Worm (Caenorhabditis elegans) whole organism, young adult: ENCODE results near the gene ears-2.

ENCODE experiments used
- F33H1.4 ChIP-seq: fragments of 200-800 bp; sonication (Bioruptor generic); IDR thresholded peaks from 2 replicates; pipeline ENCODE4 v1.3.6; 2022; ENCODE audit warnings: missing genetic modification reagents, missing genetic modification characterization, missing compliant biosample characterization
- F37B4.10 ChIP-seq: fragments of 200-800 bp; sonication (Bioruptor generic); IDR thresholded peaks from 2 replicates; pipeline ENCODE4 v1.3.6; 2022; ENCODE audit warnings: missing genetic modification characterization, missing compliant biosample characterization
- F39B2.1 ChIP-seq: fragments of 200-800 bp; sonication (Bioruptor generic); IDR thresholded peaks from 2 replicates; pipeline ENCODE4 v1.3.6; 2022; ENCODE audit warnings: missing genetic modification reagents, missing genetic modification characterization, missing compliant biosample characterization
- F52B5.7 ChIP-seq: sonication (generic microtip); optimal IDR thresholded peaks from 2 replicates; lab custom pipeline; 2016; ENCODE audit warnings: mild to moderate bottlenecking, missing genetic modification characterization, missing compliant biosample characterization
- K12H6.12 ChIP-seq: fragments of 200-800 bp; sonication (Bioruptor generic); optimal IDR thresholded peaks from 2 replicates; lab custom pipeline; 2018; ENCODE audit warnings: mild to moderate bottlenecking, missing genetic modification characterization, missing compliant biosample characterization
- T07F8.4 ChIP-seq: sonication (generic microtip); optimal IDR thresholded peaks from 2 replicates; lab custom pipeline; 2016; ENCODE audit warnings: mild to moderate bottlenecking, missing genetic modification characterization, moderate library complexity, missing compliant biosample characterization
- Y53G8AR.9 ChIP-seq: fragments of 200-800 bp; sonication (Bioruptor generic); conservative IDR thresholded peaks from 2 replicates; pipeline ENCODE4 v1.3.6; 2022; ENCODE audit warnings: missing genetic modification reagents, missing genetic modification characterization, missing compliant biosample characterization
- Y79H2A.3 ChIP-seq: fragments of 200-800 bp; sonication (Bioruptor generic); conservative IDR thresholded peaks from 2 replicates; pipeline ENCODE4 v1.3.6; 2022; ENCODE audit warnings: missing genetic modification reagents, missing genetic modification characterization, missing compliant biosample characterization
- attf-5 ChIP-seq: fragments of 200-800 bp; sonication (Bioruptor generic); optimal IDR thresholded peaks from 2 replicates; lab custom pipeline; 2018; ENCODE audit warnings: mild to moderate bottlenecking, missing genetic modification characterization, missing compliant biosample characterization
- cebp-2 ChIP-seq: fragments of 200-800 bp; sonication (Bioruptor generic); IDR thresholded peaks from 2 replicates; pipeline ENCODE4 v1.3.6; 2022; ENCODE audit warnings: missing genetic modification characterization, missing compliant biosample characterization
- ceh-58 ChIP-seq: fragments of 200-800 bp; sonication (Bioruptor generic); IDR thresholded peaks from 2 replicates; pipeline ENCODE4 v1.3.6; 2022; ENCODE audit warnings: missing genetic modification characterization, missing compliant biosample characterization
- ceh-91 ChIP-seq: fragments of 200-800 bp; sonication (Bioruptor generic); IDR thresholded peaks from 2 replicates; pipeline ENCODE4 v1.3.6; 2022; ENCODE audit warnings: missing genetic modification reagents, missing genetic modification characterization, missing compliant biosample characterization
- chd-7 ChIP-seq: sonication (generic microtip); optimal IDR thresholded peaks from 2 replicates; lab custom pipeline; 2016; ENCODE audit warnings: mild to moderate bottlenecking, missing genetic modification characterization, moderate library complexity, missing compliant biosample characterization
- efl-1 ChIP-seq: fragments of 150-350 bp; optimal IDR thresholded peaks from 2 replicates; lab custom pipeline; 2014; ENCODE audit warnings: missing biosample characterization, missing genetic modification reagents, missing genetic modification characterization
- egrh-3 ChIP-seq: fragments of 200-800 bp; sonication (Bioruptor generic); IDR thresholded peaks from 2 replicates; pipeline ENCODE4 v1.3.6; 2022; ENCODE audit warnings: missing genetic modification reagents, missing genetic modification characterization, missing compliant biosample characterization
- ekl-4 ChIP-seq: fragments of 200-800 bp; sonication (Bioruptor generic); IDR thresholded peaks from 2 replicates; pipeline ENCODE4 v1.3.6; 2022; ENCODE audit warnings: missing genetic modification reagents, missing genetic modification characterization, missing compliant biosample characterization
- lag-1 ChIP-seq: fragments of 200-800 bp; sonication (Bioruptor generic); IDR thresholded peaks from 2 replicates; pipeline ENCODE4 v1.3.6; 2022; ENCODE audit warnings: missing genetic modification reagents, missing genetic modification characterization, missing compliant biosample characterization
- let-526 ChIP-seq: fragments of 200-800 bp; sonication (Bioruptor generic); IDR thresholded peaks from 2 replicates; pipeline ENCODE4 v1.3.6; 2022; ENCODE audit warnings: missing genetic modification reagents, missing genetic modification characterization, missing compliant biosample characterization
- lin-40 ChIP-seq: sonication (generic microtip); optimal IDR thresholded peaks from 2 replicates; lab custom pipeline; 2016; ENCODE audit warnings: missing genetic modification characterization, mild to moderate bottlenecking, missing compliant biosample characterization, missing genotype, missing genetic modification reagents
- lir-1 ChIP-seq: fragments of 200-800 bp; sonication (Bioruptor generic); conservative IDR thresholded peaks from 2 replicates; pipeline ENCODE4 v1.3.6; 2022; ENCODE audit warnings: missing genetic modification reagents, missing genetic modification characterization, missing compliant biosample characterization
- madf-8 ChIP-seq: fragments of 200-800 bp; sonication (Bioruptor generic); conservative IDR thresholded peaks from 2 replicates; pipeline ENCODE4 v1.3.6; 2022; ENCODE audit warnings: missing genetic modification reagents, missing genetic modification characterization, missing compliant biosample characterization
- nfya-2 ChIP-seq: fragments of 200-800 bp; sonication (Bioruptor generic); IDR thresholded peaks from 2 replicates; pipeline ENCODE4 v1.3.6; 2022; ENCODE audit warnings: missing genetic modification reagents, missing genetic modification characterization, missing compliant biosample characterization
- nhr-179 ChIP-seq: sonication (generic microtip); optimal IDR thresholded peaks from 2 replicates; lab custom pipeline; 2016; ENCODE audit warnings: mild to moderate bottlenecking, missing genetic modification characterization, missing compliant biosample characterization
- pbrm-1 ChIP-seq: fragments of 200-800 bp; sonication (Bioruptor generic); IDR thresholded peaks from 2 replicates; pipeline ENCODE4 v1.3.6; 2022; ENCODE audit warnings: missing genetic modification reagents, missing genetic modification characterization, missing compliant biosample characterization
- rcor-1 ChIP-seq: fragments of 200-800 bp; sonication (Bioruptor generic); IDR thresholded peaks from 2 replicates; pipeline ENCODE4 v1.3.6; 2022; ENCODE audit warnings: missing genetic modification reagents, missing genetic modification characterization, missing compliant biosample characterization
- rpc-1 ChIP-seq, 2 experiments: fragments of 150-350 bp in 1 of 2; sonication (generic microtip) in 1 of 2; optimal IDR thresholded peaks; 2 replicates each; lab custom pipeline; 2014 to 2018; ENCODE audit warnings: missing biosample characterization in 1 of 2, missing genetic modification characterization in 1 of 2, missing genetic modification reagents in 1 of 2, missing genotype in 1 of 2
- snpc-1.3 ChIP-seq: sonication (generic microtip); optimal IDR thresholded peaks from 2 replicates; lab custom pipeline; 2017; ENCODE audit warnings: missing genetic modification characterization, mild to moderate bottlenecking, missing compliant biosample characterization, antibody characterized with exemption, moderate library complexity, missing genotype, missing genetic modification reagents; ENCODE audit not compliant: insufficient read depth
- snpc-3.4 ChIP-seq: sonication (generic microtip); optimal IDR thresholded peaks from 2 replicates; lab custom pipeline; 2017; ENCODE audit warnings: missing genetic modification characterization, mild to moderate bottlenecking, missing compliant biosample characterization, antibody characterized with exemption, moderate library complexity, missing genotype, missing genetic modification reagents
- snpc-4 ChIP-seq, 5 experiments: fragments of 150-350 bp in 1 of 5; sonication (generic microtip) in 4 of 5; optimal IDR thresholded peaks; 2 replicates each; lab custom pipeline; 2014 to 2018; ENCODE audit warnings: missing genetic modification characterization in 5 of 5, missing biosample characterization in 3 of 5, antibody characterized with exemption in 2 of 5, mild to moderate bottlenecking in 2 of 5, missing compliant biosample characterization in 2 of 5, missing genotype in 2 of 5, moderate library complexity in 2 of 5, missing genetic modification reagents in 1 of 5
- somi-1 ChIP-seq: fragments of 200-800 bp; sonication (Bioruptor generic); optimal IDR thresholded peaks from 2 replicates; lab custom pipeline; 2018; ENCODE audit warnings: mild to moderate bottlenecking, missing genetic modification characterization, missing compliant biosample characterization
- unc-130 ChIP-seq: sonication (generic microtip); optimal IDR thresholded peaks from 2 replicates; lab custom pipeline; 2016; ENCODE audit warnings: missing genetic modification reagents, missing genetic modification characterization, missing compliant biosample characterization
- zfh-2 ChIP-seq: fragments of 200-800 bp; sonication (Bioruptor generic); conservative IDR thresholded peaks from 2 replicates; pipeline ENCODE4 v1.3.6; 2022; ENCODE audit warnings: missing genetic modification reagents, missing genetic modification characterization, missing compliant biosample characterization
- zim-3 ChIP-seq: sonication (generic microtip); optimal IDR thresholded peaks from 2 replicates; lab custom pipeline; 2017; ENCODE audit warnings: mild to moderate bottlenecking, missing genetic modification characterization, moderate library complexity, missing compliant biosample characterization
- ztf-26 ChIP-seq: sonication (generic microtip); optimal IDR thresholded peaks from 2 replicates; lab custom pipeline; 2017; ENCODE audit warnings: missing genetic modification characterization, missing compliant biosample characterization

The ears-2 gene

DNA sequence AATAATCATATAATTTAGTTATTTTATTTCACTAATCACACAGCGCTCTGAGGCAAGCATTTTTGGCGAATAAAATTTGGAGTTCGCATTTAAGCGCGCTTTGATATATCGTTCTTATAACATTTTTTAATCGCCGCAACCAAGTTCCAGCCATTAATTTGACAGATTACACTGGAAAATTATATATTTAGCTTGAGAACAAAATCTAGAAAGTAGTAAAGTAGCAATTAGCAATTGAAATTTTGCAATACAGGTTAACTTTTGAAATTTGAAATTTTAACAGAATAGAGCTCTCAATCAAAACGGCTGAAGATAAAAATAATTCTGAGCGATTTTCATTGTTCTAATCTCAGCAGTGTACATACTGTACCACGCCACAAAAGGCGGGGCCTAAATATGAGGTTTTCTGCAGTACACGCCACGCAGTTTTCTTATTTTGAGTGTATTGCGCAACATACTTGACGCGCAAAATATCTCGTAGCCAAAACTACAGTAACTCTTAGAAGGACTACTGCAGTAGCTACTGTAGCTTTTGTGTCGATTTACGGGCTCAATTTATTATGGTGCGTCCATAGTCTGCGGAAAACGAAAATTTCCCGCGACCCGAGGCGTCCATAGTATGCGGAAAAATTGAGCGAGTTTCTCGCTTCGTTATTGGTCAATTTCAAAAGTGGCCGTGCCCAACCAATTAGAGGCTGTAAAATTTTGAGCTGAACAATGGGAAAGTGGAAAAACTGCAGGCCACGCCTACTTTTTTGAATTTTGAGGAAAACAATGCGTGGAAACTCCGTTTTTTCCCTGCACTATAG lies 37.0 kb upstream of the ears-2 start (continued):
- TF ChIP-seq nhr-179 (tag; lab: Kevin White, UChicago) (no peak), unc-130 (GFP tag; lab: Kevin White, UChicago) (no peak), somi-1 (GFP tag; lab: Kevin White, UChicago) (no peak), chd-7 (tag; lab: Kevin White, UChicago) (peak; percentile 33), ekl-4 (peak; percentile 67; the same call in 1 of the 2 replicates), madf-8 (GFP tag; lab: Robert Waterston, UW) (no peak), T07F8.4 (tag; lab: Kevin White, UChicago) (no peak), nfya-2 (GFP tag; lab: Robert Waterston, UW) (peak; percentile 59; the same call in 1 of the 2 replicates), Y53G8AR.9 (GFP tag; lab: Robert Waterston, UW) (peak; percentile 39), F52B5.7 (tag; lab: Kevin White, UChicago) (no peak), snpc-1.3 (tag; lab: Kevin White, UChicago) (peak; percentile 16), snpc-4 (GFP tag; optimal IDR thresholded peaks at IDR 0.05; lab: Kevin White, UChicago) (peak; percentile 71), snpc-4 (tag; optimal IDR thresholded peaks at IDR 0.05; lab: Kevin White, UChicago) (peak in 3 of 4 experiments; percentile 80 to 95 (median 92)), ceh-58 (GFP tag; lab: Robert Waterston, UW) (0 out of 2 replicates have a peak, but pooled peaks have one; percentile 66), F39B2.1 (GFP tag; lab: Robert Waterston, UW) (peak; percentile 83), F33H1.4 (GFP tag; lab: Robert Waterston, UW) (no peak; the same call in 1 of the 2 replicates), K12H6.12 (tag; lab: Kevin White, UChicago) (no peak), rpc-1 (optimal IDR thresholded peaks at IDR 0.05; lab: Kevin White, UChicago) (no peak), rpc-1 (tag; optimal IDR thresholded peaks at IDR 0.05; lab: Kevin White, UChicago) (no peak), lin-40 (tag; lab: Kevin White, UChicago) (no peak), lir-1 (GFP tag; lab: Robert Waterston, UW) (no peak), Y79H2A.3 (GFP tag; lab: Robert Waterston, UW) (no peak), lag-1 (no peak), ztf-26 (tag; lab: Kevin White, UChicago) (no peak), ceh-91 (GFP tag; lab: Robert Waterston, UW) (no peak), snpc-3.4 (tag; lab: Kevin White, UChicago) (peak; percentile 54), F37B4.10 (GFP tag; lab: Robert Waterston, UW) (0 out of 2 replicates have a peak, but pooled peaks have one; percentile 81), zim-3 (peak; percentile 69), rcor-1 (GFP tag; lab: Robert Waterston, UW) (peak; percentile 68), let-526 (no peak), attf-5 (GFP tag; lab: Kevin White, UChicago) (no peak), efl-1 (GFP tag; lab: Kevin White, UChicago) (no peak), cebp-2 (GFP tag; lab: Robert Waterston, UW) (0 out of 2 replicates have a peak, but pooled peaks have one; percentile 36)
- TF ChIP-seq, all 124 proteins: peak for 38

DNA sequence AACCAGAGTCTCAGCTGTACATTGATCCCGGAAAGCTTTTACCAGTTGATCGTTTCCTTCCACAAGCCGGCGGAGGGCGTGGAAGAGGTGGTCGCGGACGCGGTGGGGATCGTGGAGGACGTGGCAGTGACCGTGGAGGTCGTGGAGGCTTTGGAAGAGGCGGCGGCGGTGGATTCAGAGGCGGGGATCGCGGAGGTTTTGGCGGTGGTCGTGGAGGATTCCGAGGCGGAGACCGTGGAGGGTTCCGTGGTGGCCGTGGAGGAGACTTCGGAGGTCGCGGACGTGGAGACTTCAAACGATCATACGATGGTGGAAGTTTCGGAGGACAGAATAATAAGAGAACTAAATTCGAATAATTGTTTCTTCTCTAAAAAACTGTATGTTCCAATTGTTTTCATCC lies 36.3 kb upstream of the ears-2 start:
- peak; percentile 81 for TF ChIP-seq zfh-2 (GFP tag; lab: Robert Waterston, UW)
- no peak for TF ChIP-seq pbrm-1 (GFP tag; lab: Robert Waterston, UW)
- peak; percentile 95 for TF ChIP-seq egrh-3
